Fruit fly (Drosophila melanogaster) whole organism, embryonic: ENCODE measurements around the gene CG31431.
A peak's percentile ranks its signal among the peaks of the same experiment; 100 is the strongest.

Experiments
- Adf1 ChIP-seq: fragments of 200-800 bp; sonication (Bioruptor generic); IDR thresholded peaks from 2 replicates; pipeline ENCODE4 v1.3.6; 2022; ENCODE audit warnings: missing biosample characterization, missing genetic modification characterization
- C15 ChIP-seq: fragments of 200-800 bp; sonication (Bioruptor generic); IDR thresholded peaks from 3 replicates; pipeline ENCODE4 v1.3.6; 2022; ENCODE audit warnings: missing biosample characterization, missing genetic modification characterization
- CG10267 ChIP-seq: fragments of 200-800 bp; sonication (Bioruptor generic); optimal IDR thresholded peaks from 2 replicates; lab custom pipeline; 2018; ENCODE audit warnings: missing biosample characterization, mild to moderate bottlenecking, missing genetic modification characterization, moderate library complexity
- CG10321 ChIP-seq: fragments of 200-800 bp; sonication (Bioruptor generic); IDR thresholded peaks from 2 replicates; pipeline ENCODE4 v1.3.6; 2022; ENCODE audit warnings: missing biosample characterization, missing genetic modification characterization
- CG10431 ChIP-seq: fragments of 200-800 bp; sonication (Bioruptor generic); optimal IDR thresholded peaks from 3 replicates; lab custom pipeline; 2018; ENCODE audit warnings: missing biosample characterization, mild to moderate bottlenecking, missing genetic modification characterization
- CG11093 ChIP-seq: fragments of 200-800 bp; sonication (Bioruptor generic); IDR thresholded peaks from 3 replicates; pipeline ENCODE4 v1.3.6; 2022; ENCODE audit warnings: missing biosample characterization, missing genetic modification characterization
- CG11456 ChIP-seq: fragments of 200-800 bp; sonication (Bioruptor generic); IDR thresholded peaks from 3 replicates; pipeline ENCODE4 v1.3.6; 2022; ENCODE audit warnings: missing biosample characterization, missing genetic modification characterization
- CG11504 ChIP-seq: fragments of 200-800 bp; sonication (Bioruptor generic); optimal IDR thresholded peaks from 3 replicates; lab custom pipeline; 2019; ENCODE audit warnings: missing biosample characterization, mild to moderate bottlenecking, missing genetic modification characterization, moderate library complexity
- CG13287 ChIP-seq: fragments of 200-800 bp; sonication (Bioruptor generic); IDR thresholded peaks from 2 replicates; pipeline ENCODE4 v1.3.6; 2022; ENCODE audit warnings: missing biosample characterization, missing genetic modification characterization; ENCODE audit not compliant: partially characterized antibody
- CG2116 ChIP-seq: fragments of 200-800 bp; sonication (Bioruptor generic); optimal IDR thresholded peaks from 3 replicates; lab custom pipeline; 2018; ENCODE audit warnings: missing biosample characterization, mild to moderate bottlenecking, missing genetic modification characterization
- CG3065 ChIP-seq: fragments of 200-800 bp; sonication (Bioruptor generic); optimal IDR thresholded peaks from 2 replicates; lab custom pipeline; 2016; ENCODE audit warnings: missing biosample characterization, missing genetic modification characterization
- CG32532 ChIP-seq: fragments of 200-800 bp; sonication (Bioruptor generic); IDR thresholded peaks from 2 replicates; pipeline ENCODE4 v1.3.6; 2022; ENCODE audit warnings: missing biosample characterization, missing genetic modification characterization
- CG4707 ChIP-seq: fragments of 200-800 bp; sonication (Bioruptor generic); optimal IDR thresholded peaks from 2 replicates; lab custom pipeline; 2018; ENCODE audit warnings: missing biosample characterization, mild to moderate bottlenecking, missing genetic modification characterization, moderate library complexity
- CG4854 ChIP-seq: fragments of 200-800 bp; sonication (Bioruptor generic); optimal IDR thresholded peaks from 2 replicates; lab custom pipeline; 2016; ENCODE audit warnings: missing biosample characterization, missing genetic modification characterization, inconsistent platforms
- CG7357 ChIP-seq: fragments of 200-800 bp; sonication (Bioruptor generic); IDR thresholded peaks from 3 replicates; pipeline ENCODE4 v1.3.6; 2022; ENCODE audit warnings: missing biosample characterization, missing genetic modification characterization
- CG7745 ChIP-seq: fragments of 200-800 bp; sonication (Bioruptor generic); optimal IDR thresholded peaks from 2 replicates; lab custom pipeline; 2018; ENCODE audit warnings: missing biosample characterization, mild to moderate bottlenecking, missing genetic modification characterization, moderate library complexity
- CG8290 ChIP-seq, 3 experiments: fragments of 200-800 bp; sonication (Bioruptor generic); optimal IDR thresholded peaks; 2 replicates each; lab custom pipeline; 2016 to 2019; ENCODE audit warnings: missing biosample characterization in 3 of 3, missing genetic modification characterization in 3 of 3, mild to moderate bottlenecking in 2 of 3, moderate library complexity in 1 of 3
- CG9437 ChIP-seq: fragments of 200-800 bp; sonication (Bioruptor generic); optimal IDR thresholded peaks from 2 replicates; lab custom pipeline; 2018; ENCODE audit warnings: missing biosample characterization, mild to moderate bottlenecking, missing genetic modification characterization
- CG9797 ChIP-seq: fragments of 200-800 bp; sonication (Bioruptor generic); optimal IDR thresholded peaks from 3 replicates; lab custom pipeline; 2018; ENCODE audit warnings: missing biosample characterization, mild to moderate bottlenecking, missing genetic modification characterization
- CoRest ChIP-seq: fragments of 200-800 bp; sonication (Bioruptor generic); optimal IDR thresholded peaks from 3 replicates; lab custom pipeline; 2018; ENCODE audit warnings: missing biosample characterization, mild to moderate bottlenecking, missing genetic modification characterization, moderate library complexity
- Dad ChIP-seq: fragments of 200-800 bp; sonication (Bioruptor generic); optimal IDR thresholded peaks from 3 replicates; lab custom pipeline; 2016; ENCODE audit warnings: missing biosample characterization, missing genetic modification characterization
- Dip2 ChIP-seq: fragments of 200-800 bp; sonication (Bioruptor generic); IDR thresholded peaks from 2 replicates; pipeline ENCODE4 v1.3.6; 2022; ENCODE audit warnings: missing biosample characterization, missing genetic modification characterization
- Hand ChIP-seq: fragments of 200-800 bp; sonication (Bioruptor generic); optimal IDR thresholded peaks from 2 replicates; lab custom pipeline; 2017; ENCODE audit warnings: mild to moderate bottlenecking, missing biosample characterization, missing genetic modification reagents, missing genetic modification characterization
- Hr3 ChIP-seq: fragments of 200-800 bp; sonication (Bioruptor generic); optimal IDR thresholded peaks from 3 replicates; lab custom pipeline; 2016; ENCODE audit warnings: missing biosample characterization, missing genetic modification characterization
- Lpt ChIP-seq: fragments of >200 bp; optimal IDR thresholded peaks from 2 replicates; lab custom pipeline; 2018; ENCODE audit warnings: missing biosample characterization, missing genetic modification characterization
- NFAT ChIP-seq: fragments of 200-800 bp; sonication (Bioruptor generic); IDR thresholded peaks from 2 replicates; pipeline ENCODE4 v1.3.6; 2022; ENCODE audit warnings: missing biosample characterization, missing genetic modification characterization
- Sry-δ ChIP-seq: fragments of 200-800 bp; sonication (Bioruptor generic); optimal IDR thresholded peaks from 2 replicates; lab custom pipeline; 2016; ENCODE audit warnings: missing biosample characterization, missing genetic modification characterization
- Ssrp ChIP-seq: fragments of 200-800 bp; sonication (Bioruptor generic); optimal IDR thresholded peaks from 2 replicates; lab custom pipeline; 2018; ENCODE audit warnings: missing biosample characterization, mild to moderate bottlenecking, missing genetic modification characterization, moderate library complexity
- YL-1 ChIP-seq: fragments of 200-800 bp; sonication (Bioruptor generic); optimal IDR thresholded peaks from 3 replicates; lab custom pipeline; 2017; ENCODE audit warnings: missing biosample characterization, mild to moderate bottlenecking, missing genetic modification characterization
- bowl ChIP-seq: fragments of 200-800 bp; sonication (Bioruptor generic); IDR thresholded peaks from 2 replicates; pipeline ENCODE4 v1.3.6; 2022; ENCODE audit warnings: missing biosample characterization, missing genetic modification characterization
- cas ChIP-seq: fragments of 200-800 bp; sonication (Bioruptor generic); IDR thresholded peaks from 2 replicates; pipeline ENCODE4 v1.3.6; 2022; ENCODE audit warnings: missing biosample characterization, missing genetic modification characterization
- chn ChIP-seq: fragments of 200-800 bp; sonication (Bioruptor generic); optimal IDR thresholded peaks from 2 replicates; lab custom pipeline; 2016; ENCODE audit warnings: missing biosample characterization, missing genetic modification characterization
- crc ChIP-seq: fragments of 200-800 bp; sonication (Bioruptor generic); optimal IDR thresholded peaks from 2 replicates; lab custom pipeline; 2016; ENCODE audit warnings: missing biosample characterization, missing genetic modification characterization
- crol ChIP-seq: fragments of 200-800 bp; sonication (Bioruptor generic); IDR thresholded peaks from 2 replicates; pipeline ENCODE4 v1.3.6; 2022; ENCODE audit warnings: missing biosample characterization, missing genetic modification characterization
- fd96Cb ChIP-seq: fragments of 200-800 bp; sonication (Bioruptor generic); optimal IDR thresholded peaks from 2 replicates; lab custom pipeline; 2018; ENCODE audit warnings: missing biosample characterization, mild to moderate bottlenecking, missing genetic modification characterization, moderate library complexity
- gro ChIP-seq: fragments of 200-800 bp; sonication (Bioruptor generic); optimal IDR thresholded peaks from 2 replicates; lab custom pipeline; 2016; ENCODE audit warnings: missing biosample characterization, missing genetic modification characterization
- jing ChIP-seq: fragments of 200-800 bp; sonication (Bioruptor generic); optimal IDR thresholded peaks from 2 replicates; lab custom pipeline; 2018; ENCODE audit warnings: missing biosample characterization, mild to moderate bottlenecking, missing genetic modification characterization
- klu ChIP-seq: fragments of 200-800 bp; sonication (Bioruptor generic); IDR thresholded peaks from 2 replicates; pipeline ENCODE4 v1.3.6; 2022; ENCODE audit warnings: missing biosample characterization, missing genetic modification characterization
- nerfin-2 ChIP-seq: fragments of 200-800 bp; sonication (Bioruptor generic); IDR thresholded peaks from 2 replicates; pipeline ENCODE4 v1.3.6; 2022; ENCODE audit warnings: missing biosample characterization, missing genetic modification characterization; ENCODE audit not compliant: partially characterized antibody
- otp ChIP-seq: fragments of 200-800 bp; sonication (Bioruptor generic); IDR thresholded peaks from 3 replicates; pipeline ENCODE4, ENCODE4 v1.3.6; 2022; ENCODE audit warnings: missing biosample characterization, missing genetic modification characterization
- phol ChIP-seq: fragments of 200-800 bp; sonication (Bioruptor generic); optimal IDR thresholded peaks from 3 replicates; lab custom pipeline; 2018; ENCODE audit warnings: missing biosample characterization, mild to moderate bottlenecking, missing genetic modification characterization, moderate library complexity
- pnt ChIP-seq: fragments of 200-800 bp; sonication (Bioruptor generic); optimal IDR thresholded peaks from 3 replicates; lab custom pipeline; 2016; ENCODE audit warnings: missing biosample characterization, missing genetic modification characterization
- prd ChIP-seq, 3 experiments: fragments of >200 bp in 2 of 3; fragments of 200-800 bp in 1 of 3; sonication (Bioruptor generic) in 1 of 3; optimal IDR thresholded peaks in 2 of 3; IDR thresholded peaks in 1 of 3; 2 replicates in 2 of 3; 3 replicates in 1 of 3; pipeline versions ENCODE4 v1.3.6 to Lab custom; 2017 to 2022; ENCODE audit warnings: missing biosample characterization in 1 of 3, missing genetic modification characterization in 1 of 3
- salm ChIP-seq: fragments of 200-800 bp; sonication (Bioruptor generic); optimal IDR thresholded peaks from 2 replicates; lab custom pipeline; 2018; ENCODE audit warnings: missing biosample characterization, mild to moderate bottlenecking, missing genetic modification characterization
- sisA ChIP-seq: fragments of 200-800 bp; sonication (Bioruptor generic); IDR thresholded peaks from 2 replicates; pipeline ENCODE4 v1.3.6; 2022; ENCODE audit warnings: missing biosample characterization, missing genetic modification characterization
- sr ChIP-seq: fragments of 200-800 bp; sonication (Bioruptor generic); IDR thresholded peaks from 3 replicates; pipeline ENCODE4 v1.3.6; 2022; ENCODE audit warnings: missing biosample characterization, missing genetic modification characterization
- stwl ChIP-seq: fragments of 200-800 bp; sonication (Bioruptor generic); optimal IDR thresholded peaks from 3 replicates; lab custom pipeline; 2018; ENCODE audit warnings: missing biosample characterization, mild to moderate bottlenecking, missing genetic modification characterization, moderate library complexity
- tup ChIP-seq: fragments of 200-800 bp; sonication (Bioruptor generic); optimal IDR thresholded peaks from 2 replicates; lab custom pipeline; 2016; ENCODE audit warnings: missing biosample characterization, mild to moderate bottlenecking, missing genetic modification characterization, moderate library complexity
- tx ChIP-seq: fragments of 200-800 bp; sonication (Bioruptor generic); optimal IDR thresholded peaks from 2 replicates; lab custom pipeline; 2016; ENCODE audit warnings: missing biosample characterization, missing genetic modification characterization
- zfh1 ChIP-seq: fragments of 200-800 bp; sonication (Bioruptor generic); IDR thresholded peaks from 3 replicates; pipeline ENCODE4 v1.3.6; 2022; ENCODE audit warnings: missing biosample characterization, missing genetic modification characterization

CG31431 gene

DNA sequence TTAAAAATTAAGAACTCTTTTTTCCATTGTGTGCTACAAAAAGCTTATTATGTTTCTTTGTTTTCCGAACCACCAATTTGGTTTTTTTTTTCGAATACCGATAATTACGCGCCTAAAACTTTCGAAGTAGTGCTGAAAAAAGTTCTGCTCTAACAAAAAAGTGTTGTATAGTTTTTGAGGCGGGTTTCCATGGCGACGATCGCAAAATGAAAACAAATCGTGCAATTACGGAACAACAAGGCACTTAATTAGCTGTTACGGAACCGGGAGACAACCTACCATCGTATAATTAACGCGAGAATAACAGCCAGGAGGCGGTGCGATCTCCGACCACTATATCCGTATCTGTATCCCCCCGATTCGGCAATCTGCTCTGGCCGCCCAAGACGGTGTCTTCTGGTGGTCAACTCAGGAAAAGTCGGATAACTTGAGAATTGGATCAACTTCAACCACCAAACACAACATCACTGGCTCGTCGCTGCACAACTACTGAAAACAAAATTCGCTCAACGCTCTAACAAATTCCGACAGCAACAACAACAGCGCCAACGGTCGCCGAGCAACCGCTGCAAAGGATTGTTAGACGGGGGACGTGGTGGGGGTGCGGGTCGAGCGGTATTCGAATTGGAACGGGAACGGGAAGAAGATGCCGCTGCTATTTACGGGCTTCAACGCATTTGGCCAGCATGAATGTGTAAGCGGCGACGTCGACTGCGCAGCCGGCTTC is 16.5 kb downstream of the CG31431 start, which contains the start of the genes CG6678 and dnd:
Gene CG6678, plus strand, starts transcription at position 169 of the 727 bp plus-strand sequence.
Gene dnd, minus strand, starts transcription at position 495 of the 727 bp plus-strand sequence.
- peak; percentile 59; the same call in 1 of the 2 replicates for TF ChIP-seq NFAT (GFP tag; lab: Robert Waterston, UW)
- no peak for TF ChIP-seq crc
- TF ChIP-seq jing, result no peak
- no peak for TF ChIP-seq sisA (GFP tag; lab: Robert Waterston, UW)
- peak; percentile 68 for TF ChIP-seq CG10267 (tag; lab: Kevin White, UChicago)
- no peak for TF ChIP-seq CG8290 (GFP tag; optimal IDR thresholded peaks at IDR 0.05; lab: Kevin White, UChicago)
- no peak for TF ChIP-seq CG8290 (tag; optimal IDR thresholded peaks at IDR 0.05; lab: Kevin White, UChicago)
- TF ChIP-seq pnt (GFP tag; lab: Kevin White, UChicago), result no peak
- TF ChIP-seq CG11456 (GFP tag; lab: Robert Waterston, UW), result no peak
- TF ChIP-seq gro (GFP tag; lab: Kevin White, UChicago), result no peak
- no peak for TF ChIP-seq fd96Cb (tag; lab: Kevin White, UChicago)
- no peak for TF ChIP-seq otp (GFP tag; lab: Robert Waterston, UW)
- no peak for TF ChIP-seq bowl (GFP tag; lab: Robert Waterston, UW)
- peak; percentile 49 for TF ChIP-seq Adf1
- no peak for TF ChIP-seq zfh1 (GFP tag; lab: Robert Waterston, UW)
- TF ChIP-seq CG4707 (GFP tag; lab: Kevin White, UChicago), result no peak
- peak; percentile 10 for TF ChIP-seq CG9437 (GFP tag; lab: Kevin White, UChicago)
- TF ChIP-seq CoRest, result no peak
- no peak for TF ChIP-seq CG7357
- TF ChIP-seq Lpt (GFP tag; lab: Kevin White, UChicago), result no peak
- peak; percentile 36 for TF ChIP-seq CG13287
- no peak for TF ChIP-seq prd (optimal IDR thresholded peaks at IDR 0.05; lab: Kevin White, UChicago)
- no peak for TF ChIP-seq prd (GFP tag; IDR thresholded peaks at IDR 0.05; lab: Robert Waterston, UW)
- TF ChIP-seq Sry-δ, result peak; percentile 72
- no peak for TF ChIP-seq Hand (GFP tag; lab: Kevin White, UChicago)
- no peak for TF ChIP-seq salm (tag; lab: Kevin White, UChicago)
- no peak for TF ChIP-seq Hr3
- TF ChIP-seq cas (GFP tag; lab: Robert Waterston, UW), result no peak
- no peak for TF ChIP-seq CG10321
- TF ChIP-seq chn, result no peak
- no peak for TF ChIP-seq Dip2
- TF ChIP-seq CG32532 (GFP tag; lab: Robert Waterston, UW), result no peak
- TF ChIP-seq stwl (tag; lab: Kevin White, UChicago), result peak; percentile 36
- TF ChIP-seq crol (GFP tag; lab: Robert Waterston, UW), result peak; percentile 92
- TF ChIP-seq CG4854 (GFP tag; lab: Kevin White, UChicago), result no peak
- TF ChIP-seq Dad (GFP tag; lab: Kevin White, UChicago), result no peak
- no peak for TF ChIP-seq C15 (GFP tag; lab: Robert Waterston, UW)
- no peak for TF ChIP-seq CG3065
- TF ChIP-seq klu (GFP tag; lab: Robert Waterston, UW), result no peak
- no peak for TF ChIP-seq CG7745
- no peak for TF ChIP-seq nerfin-2 (GFP tag; lab: Robert Waterston, UW)
- TF ChIP-seq tx (GFP tag; lab: Kevin White, UChicago), result no peak
- TF ChIP-seq CG10431 (GFP tag; lab: Kevin White, UChicago), result no peak
- TF ChIP-seq sr (GFP tag; lab: Robert Waterston, UW), result 0 out of 3 replicates have a peak, but pooled peaks have one; percentile 3
- TF ChIP-seq phol (tag; lab: Kevin White, UChicago), result no peak
- TF ChIP-seq CG2116, result peak; percentile 88
- no peak for TF ChIP-seq CG9797
- no peak for TF ChIP-seq Ssrp
- TF ChIP-seq CG11504 (tag; lab: Kevin White, UChicago), result no peak
- TF ChIP-seq tup, result no peak
- no peak for TF ChIP-seq YL-1 (GFP tag; lab: Kevin White, UChicago)
- TF ChIP-seq CG11093, result no peak
